Worm (Caenorhabditis elegans): ENCODE measurements around the gene exh-1.

Gene exh-1

DNA sequence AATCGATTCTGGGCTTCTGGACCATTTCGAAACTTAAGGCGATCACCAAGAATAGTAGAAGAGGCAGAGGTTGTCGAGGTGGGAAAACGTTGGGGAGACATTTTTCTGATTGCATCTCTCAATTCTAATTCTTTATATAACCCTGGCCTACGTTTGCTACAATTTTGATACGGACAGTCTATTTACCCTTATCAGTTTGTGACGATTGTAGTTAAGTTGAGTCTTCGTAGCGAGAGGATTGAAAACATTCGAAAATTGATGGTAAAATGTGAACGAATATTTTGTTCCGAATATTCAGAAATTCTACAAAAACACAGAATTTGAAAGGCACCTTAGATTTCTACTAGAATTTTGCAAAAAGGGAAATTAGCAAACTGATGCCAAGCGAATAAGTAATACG lies 29.2 kb upstream of the exh-1 start, which contains the start of gene Y73C8C.10:
Y73C8C.10 (minus strand) TSS at position 101 of the 400 bp plus-strand sequence.
- TF ChIP-seq nhr-84 (tag; optimal IDR thresholded peaks at IDR 0.05) (no peak), nhr-20 (tag; optimal IDR thresholded peaks at IDR 0.05) (peak; percentile 28), lin-35 (GFP tag; optimal IDR thresholded peaks at IDR 0.05) (peak in 1 of 2 experiments; percentile 16), ceh-88 (GFP tag; IDR thresholded peaks at IDR 0.05) (no peak), egl-27 (tag; optimal IDR thresholded peaks at IDR 0.05) (no peak), lsy-2 (tag; optimal IDR thresholded peaks at IDR 0.05) (no peak)

DNA sequence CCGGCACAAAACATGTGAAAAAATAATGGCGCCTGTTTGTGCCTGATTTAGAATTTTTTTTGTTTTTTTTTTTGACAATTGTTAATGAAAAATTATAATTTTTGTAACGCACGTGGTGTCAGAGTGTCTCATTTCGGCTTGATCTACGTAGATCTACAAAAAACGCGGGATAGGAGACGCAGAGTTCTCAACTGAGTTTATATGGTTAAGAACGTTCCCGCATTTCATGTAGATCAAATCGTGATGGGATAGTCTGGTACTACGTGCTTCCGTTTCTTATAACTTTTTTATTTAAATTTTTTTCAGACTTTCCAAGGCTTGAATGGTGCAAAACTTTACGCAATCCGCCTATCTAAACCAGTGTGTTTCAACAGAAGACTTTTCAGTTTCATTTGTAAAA lies 28.1 kb upstream of the exh-1 start, which contains the start of gene tat-6:
tat-6 (plus strand) TSS at position 301 of the 400 bp plus-strand sequence.
- TF ChIP-seq nhr-47 (tag; optimal IDR thresholded peaks at IDR 0.05): no peak
- no peak for TF ChIP-seq snu-23 (GFP tag; optimal IDR thresholded peaks at IDR 0.05)
- TF ChIP-seq isw-1 (GFP tag; IDR thresholded peaks at IDR 0.05): no peak
- TF ChIP-seq snpc-4 (tag; optimal IDR thresholded peaks at IDR 0.05): no peak
- TF ChIP-seq zip-4 (GFP tag; optimal IDR thresholded peaks at IDR 0.05): no peak
- TF ChIP-seq sptf-1 (tag; optimal IDR thresholded peaks at IDR 0.05): no peak
- no peak for TF ChIP-seq nhr-28 (tag; optimal IDR thresholded peaks at IDR 0.05)
- TF ChIP-seq unc-86 (tag; optimal IDR thresholded peaks at IDR 0.05): no peak
- TF ChIP-seq ztf-11 (tag; optimal IDR thresholded peaks at IDR 0.05): no peak

DNA sequence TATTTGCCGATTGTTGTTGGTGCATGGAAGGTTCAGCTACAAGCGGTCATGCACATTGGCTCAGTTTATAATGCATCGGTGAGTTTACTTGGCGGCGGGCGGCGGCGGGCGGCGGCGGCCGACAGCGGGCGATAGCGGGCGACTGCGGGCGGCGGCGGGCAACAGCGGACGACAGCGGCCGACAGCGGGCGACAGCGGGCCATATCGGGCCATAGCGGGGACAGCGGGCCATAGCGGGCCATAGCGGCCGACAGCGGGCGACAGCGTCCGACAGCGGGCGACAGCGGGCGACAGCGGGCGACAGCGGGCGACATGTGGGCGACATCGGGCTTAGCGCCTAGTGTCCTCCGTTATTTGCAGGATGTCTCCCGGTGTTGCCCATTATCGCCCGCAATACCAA lies 24.8 kb upstream of the exh-1 start:
- TF ChIP-seq dsc-1 (tag; optimal IDR thresholded peaks at IDR 0.05) (no peak), grh-1 (GFP tag; IDR thresholded peaks at IDR 0.05) (no peak), snpc-4 (tag; optimal IDR thresholded peaks at IDR 0.05) (no peak), ceh-8 (GFP tag; optimal IDR thresholded peaks at IDR 0.05) (peak; percentile 45), lir-3 (tag; optimal IDR thresholded peaks at IDR 0.05; ENCODE audit: poor library complexity) (no peak), lsy-2 (tag; optimal IDR thresholded peaks at IDR 0.05) (no peak)

DNA sequence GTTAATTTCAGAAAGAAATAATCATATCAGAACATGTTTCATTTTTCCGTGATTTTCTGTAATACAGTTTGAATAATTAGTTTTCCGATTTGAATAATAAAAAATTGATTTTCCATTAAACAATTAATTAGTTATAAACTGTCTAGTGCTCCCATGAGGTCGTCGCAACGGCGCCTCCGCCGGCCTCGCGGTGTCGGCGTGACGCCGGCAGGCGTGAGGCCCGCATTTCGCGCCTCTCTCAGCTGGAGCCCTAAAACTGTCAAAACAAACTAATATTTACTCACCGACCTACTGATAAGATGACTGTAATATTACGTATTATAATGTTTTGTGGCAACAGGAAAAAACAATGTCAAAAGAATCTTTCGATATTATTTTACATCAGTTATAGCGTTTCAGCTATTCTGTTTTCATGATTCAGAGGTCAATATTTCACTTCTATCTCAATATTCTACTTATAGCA lies 23.6 kb upstream of the exh-1 start, which contains the start of gene F02C9.2:
F02C9.2 (plus strand) TSS at position 413 of the 463 bp plus-strand sequence.
- TF ChIP-seq mep-1 (tag; optimal IDR thresholded peaks at IDR 0.05) (no peak), egl-13 (tag; optimal IDR thresholded peaks at IDR 0.05) (no peak), unc-30 (tag; optimal IDR thresholded peaks at IDR 0.05) (no peak), dpl-1 (GFP tag; optimal IDR thresholded peaks at IDR 0.05) (no peak), snpc-4 (tag; optimal IDR thresholded peaks at IDR 0.05) (no peak), pqm-1 (tag; optimal IDR thresholded peaks at IDR 0.05) (no peak), ztf-11 (tag; optimal IDR thresholded peaks at IDR 0.05) (no peak), ama-1 (optimal IDR thresholded peaks at IDR 0.05) (no peak), C34B4.2 (tag; optimal IDR thresholded peaks at IDR 0.05) (no peak)

DNA sequence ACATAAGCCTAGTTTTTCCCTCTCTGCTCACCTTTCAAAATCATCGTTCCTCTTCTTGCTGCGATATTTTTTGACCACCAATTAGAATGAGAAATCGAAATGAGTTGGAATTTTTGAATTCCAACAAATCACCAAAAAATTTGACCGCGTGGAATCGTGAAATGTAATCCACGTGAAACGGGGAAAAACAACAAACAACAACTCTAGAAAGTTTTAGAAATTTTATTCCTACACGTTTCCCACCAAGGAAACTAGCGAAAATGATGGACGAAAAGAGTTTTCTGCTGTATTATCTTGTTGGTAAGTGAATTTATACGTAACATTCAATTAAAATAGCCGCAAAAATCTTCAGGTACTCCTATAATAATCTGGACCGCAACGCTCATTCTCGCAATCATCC lies 18.4 kb upstream of the exh-1 start, which contains the start of the genes irld-3 and F02C9.1:
irld-3 (minus strand) TSS at position 101 of the 400 bp plus-strand sequence.
F02C9.1 (plus strand) TSS at position 216 of the 400 bp plus-strand sequence.
- no peak for TF ChIP-seq zip-4 (GFP tag; optimal IDR thresholded peaks at IDR 0.05)

DNA sequence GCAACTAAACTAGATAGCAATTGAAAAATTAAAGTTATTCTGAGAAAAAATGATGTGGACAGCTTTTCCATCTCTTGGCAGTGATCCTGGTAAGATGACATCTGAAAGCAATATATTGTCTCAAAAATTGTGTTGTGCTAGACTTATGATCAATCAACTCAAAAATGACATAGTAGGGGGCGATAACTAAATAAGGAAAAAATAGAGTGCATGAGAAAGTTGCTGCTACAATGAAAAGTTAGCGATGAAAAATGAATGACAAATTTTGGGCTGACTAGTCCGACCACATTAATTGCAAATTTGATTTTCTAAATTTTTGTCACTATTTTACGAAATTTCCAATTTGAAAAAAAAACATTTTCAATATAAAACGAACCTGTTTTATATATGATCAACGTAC lies 15.7 kb upstream of the exh-1 start, which contains the start of gene srab-9:
srab-9 (minus strand) TSS at position 101 of the 400 bp plus-strand sequence.
- TF ChIP-seq aly-2 (tag; optimal IDR thresholded peaks at IDR 0.05) (no peak), mep-1 (tag; optimal IDR thresholded peaks at IDR 0.05) (no peak), nhr-76 (tag; optimal IDR thresholded peaks at IDR 0.05) (no peak), egl-13 (tag; optimal IDR thresholded peaks at IDR 0.05) (no peak), rnt-1 (tag; optimal IDR thresholded peaks at IDR 0.05) (no peak), nhr-71 (tag; optimal IDR thresholded peaks at IDR 0.05) (no peak), nhr-84 (tag; optimal IDR thresholded peaks at IDR 0.05) (no peak), vab-15 (tag; optimal IDR thresholded peaks at IDR 0.05) (no peak), nhr-47 (tag; optimal IDR thresholded peaks at IDR 0.05) (no peak), tlp-1 (tag; optimal IDR thresholded peaks at IDR 0.05) (no peak), nhr-20 (tag; optimal IDR thresholded peaks at IDR 0.05) (no peak)
